Worm (Caenorhabditis elegans) whole organism, mixed stage, embryonic: ENCODE measurements around the gene F37A8.1.

Experiments used
- M03D4.4 ChIP-seq: sonication (generic microtip); optimal IDR thresholded peaks from 2 replicates; lab custom pipeline; 2017; ENCODE audit warnings: mild to moderate bottlenecking, missing genetic modification characterization, missing compliant biosample characterization
- bed-3 ChIP-seq: fragments of 200-800 bp; sonication (Bioruptor generic); optimal IDR thresholded peaks from 3 replicates; lab custom pipeline; 2018; ENCODE audit warnings: mild to moderate bottlenecking, missing genetic modification characterization, moderate library complexity, missing compliant biosample characterization
- blmp-1 ChIP-seq: fragments of 150-350 bp; optimal IDR thresholded peaks from 2 replicates; lab custom pipeline; 2014; ENCODE audit warnings: missing biosample characterization, missing genetic modification characterization
- ceh-39 ChIP-seq: fragments of 150-350 bp; optimal IDR thresholded peaks from 2 replicates; lab custom pipeline; 2014; ENCODE audit warnings: missing biosample characterization, missing genetic modification characterization
- ceh-43 ChIP-seq: fragments of 200-800 bp; sonication (Bioruptor generic); optimal IDR thresholded peaks from 2 replicates; lab custom pipeline; 2018; ENCODE audit warnings: mild to moderate bottlenecking, missing genetic modification characterization, moderate library complexity, missing compliant biosample characterization
- ceh-83 ChIP-seq: fragments of 200-800 bp; sonication (Bioruptor generic); optimal IDR thresholded peaks from 2 replicates; lab custom pipeline; 2018; ENCODE audit warnings: mild to moderate bottlenecking, missing genetic modification characterization, missing compliant biosample characterization
- ces-1 ChIP-seq: fragments of 150-350 bp; optimal IDR thresholded peaks from 2 replicates; lab custom pipeline; 2014; ENCODE audit warnings: missing biosample characterization, missing genetic modification reagents, missing genetic modification characterization
- cnd-1 ChIP-seq: fragments of 200-800 bp; sonication (Bioruptor generic); optimal IDR thresholded peaks from 2 replicates; lab custom pipeline; 2018; ENCODE audit warnings: mild to moderate bottlenecking, missing genetic modification characterization, missing compliant biosample characterization
- drap-1 ChIP-seq: fragments of 200-800 bp; sonication (Bioruptor generic); optimal IDR thresholded peaks from 3 replicates; lab custom pipeline; 2018; ENCODE audit warnings: mild to moderate bottlenecking, missing genetic modification characterization, missing compliant biosample characterization
- elt-1 ChIP-seq: sonication (generic microtip); optimal IDR thresholded peaks from 2 replicates; lab custom pipeline; 2017; ENCODE audit warnings: missing genetic modification characterization, mild to moderate bottlenecking, missing compliant biosample characterization, antibody characterized with exemption, moderate library complexity, borderline replicate concordance; ENCODE audit not compliant: insufficient read depth
- elt-3 ChIP-seq: fragments of 150-350 bp; optimal IDR thresholded peaks from 2 replicates; lab custom pipeline; 2014; ENCODE audit warnings: missing biosample characterization, missing genetic modification characterization
- flh-1 ChIP-seq: fragments of 200-800 bp; sonication (Bioruptor generic); optimal IDR thresholded peaks from 2 replicates; lab custom pipeline; 2018; ENCODE audit warnings: mild to moderate bottlenecking, missing genetic modification characterization, moderate library complexity, missing compliant biosample characterization
- ham-2 ChIP-seq: fragments of 200-800 bp; sonication (Bioruptor generic); optimal IDR thresholded peaks from 2 replicates; lab custom pipeline; 2018; ENCODE audit warnings: mild to moderate bottlenecking, missing genetic modification characterization, missing compliant biosample characterization
- hlh-1 ChIP-seq: fragments of 150-350 bp; optimal IDR thresholded peaks from 2 replicates; lab custom pipeline; 2014; ENCODE audit warnings: missing biosample characterization, missing genetic modification reagents, missing genetic modification characterization
- lin-13 ChIP-seq: fragments of 150-350 bp; optimal IDR thresholded peaks from 2 replicates; lab custom pipeline; 2014; ENCODE audit warnings: missing biosample characterization, missing genetic modification characterization
- lin-32 ChIP-seq: fragments of 200-800 bp; sonication (Bioruptor generic); optimal IDR thresholded peaks from 2 replicates; lab custom pipeline; 2018; ENCODE audit warnings: mild to moderate bottlenecking, missing genetic modification characterization, missing compliant biosample characterization
- lsy-2 ChIP-seq: fragments of 150-350 bp; optimal IDR thresholded peaks from 2 replicates; lab custom pipeline; 2014; ENCODE audit warnings: missing biosample characterization, missing genetic modification characterization
- mab-5 ChIP-seq: fragments of 150-350 bp; optimal IDR thresholded peaks from 2 replicates; lab custom pipeline; 2014; ENCODE audit warnings: missing biosample characterization, missing genetic modification characterization
- mep-1 ChIP-seq: fragments of 150-350 bp; optimal IDR thresholded peaks from 2 replicates; lab custom pipeline; 2017; ENCODE audit warnings: missing biosample characterization, missing genetic modification reagents, missing genetic modification characterization, inconsistent platforms
- mls-2 ChIP-seq: sonication (generic microtip); optimal IDR thresholded peaks from 2 replicates; lab custom pipeline; 2016; ENCODE audit warnings: mild to moderate bottlenecking, missing genetic modification characterization, moderate library complexity, missing compliant biosample characterization
- nhr-12 ChIP-seq: fragments of 150-350 bp; optimal IDR thresholded peaks from 2 replicates; lab custom pipeline; 2014; ENCODE audit warnings: missing biosample characterization, missing genetic modification characterization
- nhr-2 ChIP-seq: fragments of 150-350 bp; optimal IDR thresholded peaks from 2 replicates; lab custom pipeline; 2014; ENCODE audit warnings: missing biosample characterization, missing genetic modification characterization
- nhr-237 ChIP-seq: fragments of 150-350 bp; optimal IDR thresholded peaks from 2 replicates; lab custom pipeline; 2014; ENCODE audit warnings: missing biosample characterization, missing genetic modification characterization
- nhr-28 ChIP-seq: fragments of 150-350 bp; optimal IDR thresholded peaks from 2 replicates; lab custom pipeline; 2014; ENCODE audit warnings: missing biosample characterization, missing genetic modification characterization
- nhr-76 ChIP-seq: sonication (generic microtip); optimal IDR thresholded peaks from 2 replicates; lab custom pipeline; 2017; ENCODE audit warnings: missing biosample characterization, missing genetic modification characterization
- pha-4 ChIP-seq: fragments of 150-350 bp; optimal IDR thresholded peaks from 2 replicates; lab custom pipeline; 2018; ENCODE audit warnings: missing biosample characterization, missing genetic modification reagents, missing genetic modification characterization
- sem-2 ChIP-seq: fragments of 200-800 bp; sonication (Bioruptor generic); optimal IDR thresholded peaks from 2 replicates; lab custom pipeline; 2018; ENCODE audit warnings: mild to moderate bottlenecking, missing genetic modification characterization, missing compliant biosample characterization
- snpc-4 ChIP-seq: fragments of 150-350 bp; optimal IDR thresholded peaks from 2 replicates; lab custom pipeline; 2014; ENCODE audit warnings: missing biosample characterization, missing genetic modification characterization
- sptf-1 ChIP-seq: sonication (generic microtip); optimal IDR thresholded peaks from 2 replicates; lab custom pipeline; 2017; ENCODE audit warnings: mild to moderate bottlenecking, missing genetic modification characterization, moderate library complexity, missing compliant biosample characterization
- tbx-8 ChIP-seq: fragments of 200-800 bp; sonication (Bioruptor generic); optimal IDR thresholded peaks from 2 replicates; lab custom pipeline; 2018; ENCODE audit warnings: mild to moderate bottlenecking, missing genetic modification characterization, moderate library complexity, missing compliant biosample characterization
- unc-120 ChIP-seq: sonication (generic microtip); optimal IDR thresholded peaks from 2 replicates; lab custom pipeline; 2017; ENCODE audit warnings: missing genetic modification characterization, missing compliant biosample characterization; ENCODE audit not compliant: poor library complexity, severe bottlenecking
- unc-39 ChIP-seq: fragments of 150-350 bp; optimal IDR thresholded peaks from 2 replicates; lab custom pipeline; 2014; ENCODE audit warnings: missing biosample characterization, missing genetic modification characterization
- unc-62 ChIP-seq: fragments of 150-350 bp; optimal IDR thresholded peaks from 2 replicates; lab custom pipeline; 2014; ENCODE audit warnings: missing biosample characterization, missing genetic modification reagents, missing genetic modification characterization
- zip-8 ChIP-seq: fragments of 150-350 bp; optimal IDR thresholded peaks from 2 replicates; lab custom pipeline; 2014; ENCODE audit warnings: missing biosample characterization, missing genetic modification characterization
- ztf-11 ChIP-seq: fragments of 150-350 bp; optimal IDR thresholded peaks from 2 replicates; lab custom pipeline; 2014; ENCODE audit warnings: missing biosample characterization, missing genetic modification characterization

The F37A8.1 gene

ce11 chrIII:3914049-3914448 is 14.2 kb upstream of the F37A8.1 start, which contains the start of gene pat-3:
TSS of gene pat-3 (minus strand) at chrIII:3914149.
- TF ChIP-seq hlh-1, result no peak
- TF ChIP-seq snpc-4 (tag; lab: Kevin White, UChicago), result no peak
- TF ChIP-seq elt-3, result no peak
- TF ChIP-seq bed-3 (GFP tag; lab: Kevin White, UChicago), result no peak
- no peak for TF ChIP-seq sem-2 (GFP tag; lab: Kevin White, UChicago)
- no peak for TF ChIP-seq flh-1 (GFP tag; lab: Kevin White, UChicago)
- no peak for TF ChIP-seq unc-62 (GFP tag; lab: Kevin White, UChicago)
- TF ChIP-seq ceh-39 (tag; lab: Kevin White, UChicago), result no peak
- no peak for TF ChIP-seq lin-13 (tag; lab: Kevin White, UChicago)
- no peak for TF ChIP-seq mep-1 (tag; lab: Kevin White, UChicago)

ce11 chrIII:3914836-3915235 is 13.4 kb upstream of the F37A8.1 start:
- TF ChIP-seq zip-8 (tag; lab: Kevin White, UChicago) (no peak), hlh-1 (peak; percentile 95), pha-4 (tag; lab: Kevin White, UChicago) (no peak), ztf-11 (tag; lab: Kevin White, UChicago) (no peak), mls-2 (no peak), flh-1 (GFP tag; lab: Kevin White, UChicago) (no peak), bed-3 (GFP tag; lab: Kevin White, UChicago) (no peak), unc-120 (tag; lab: Kevin White, UChicago) (peak; percentile 82), nhr-28 (tag; lab: Kevin White, UChicago) (no peak), ceh-83 (GFP tag; lab: Kevin White, UChicago) (no peak), mep-1 (tag; lab: Kevin White, UChicago) (no peak), nhr-237 (no peak), lin-32 (GFP tag; lab: Kevin White, UChicago) (no peak), lsy-2 (tag; lab: Kevin White, UChicago) (no peak), drap-1 (no peak), sptf-1 (no peak), ceh-39 (tag; lab: Kevin White, UChicago) (no peak), unc-62 (GFP tag; lab: Kevin White, UChicago) (peak; percentile 50), cnd-1 (tag; lab: Kevin White, UChicago) (peak; percentile 11), ces-1 (GFP tag; lab: Kevin White, UChicago) (no peak), mab-5 (tag; lab: Kevin White, UChicago) (no peak)
- TF ChIP-seq, all 35 proteins: peak for 4

ce11 chrIII:3915705-3916104 is 12.5 kb upstream of the F37A8.1 start:
- peak; percentile 4 for TF ChIP-seq pha-4 (tag; lab: Kevin White, UChicago)
- TF ChIP-seq ces-1 (GFP tag; lab: Kevin White, UChicago), result peak; percentile 37
- TF ChIP-seq unc-39 (tag; lab: Kevin White, UChicago), result no peak
- peak; percentile 53 for TF ChIP-seq unc-62 (GFP tag; lab: Kevin White, UChicago)
- TF ChIP-seq ztf-11 (tag; lab: Kevin White, UChicago), result peak; percentile 24
- peak; percentile 15 for TF ChIP-seq mep-1 (tag; lab: Kevin White, UChicago)
- TF ChIP-seq nhr-2 (tag; lab: Kevin White, UChicago), result peak; percentile 4
- no peak for TF ChIP-seq mab-5 (tag; lab: Kevin White, UChicago)
- no peak for TF ChIP-seq nhr-28 (tag; lab: Kevin White, UChicago)
- peak; percentile 88 for TF ChIP-seq ham-2
- peak; percentile 12 for TF ChIP-seq cnd-1 (tag; lab: Kevin White, UChicago)
- no peak for TF ChIP-seq ceh-39 (tag; lab: Kevin White, UChicago)
- TF ChIP-seq hlh-1, result peak; percentile 79
- peak; percentile 30 for TF ChIP-seq unc-120 (tag; lab: Kevin White, UChicago)
- TF ChIP-seq, all 35 proteins: peak for 10

ce11 chrIII:3916624-3917023 is 11.6 kb upstream of the F37A8.1 start, which contains the start of gene ccdc-47:
TSS of gene ccdc-47 (plus strand) at chrIII:3916967.
- peak; percentile 42 for TF ChIP-seq ceh-39 (tag; lab: Kevin White, UChicago)
- peak; percentile 84 for TF ChIP-seq nhr-76 (tag; lab: Kevin White, UChicago)
- TF ChIP-seq bed-3 (GFP tag; lab: Kevin White, UChicago), result peak; percentile 48
- no peak for TF ChIP-seq snpc-4 (tag; lab: Kevin White, UChicago)
- TF ChIP-seq tbx-8 (GFP tag; lab: Kevin White, UChicago), result peak; percentile 63
- TF ChIP-seq ham-2, result peak; percentile 71
- TF ChIP-seq cnd-1 (tag; lab: Kevin White, UChicago), result peak; percentile 85
- peak; percentile 72 for TF ChIP-seq nhr-237
- no peak for TF ChIP-seq nhr-12 (tag; lab: Kevin White, UChicago)
- peak; percentile 27 for TF ChIP-seq elt-1 (tag; lab: Kevin White, UChicago)
- TF ChIP-seq lin-32 (GFP tag; lab: Kevin White, UChicago), result peak; percentile 71
- TF ChIP-seq ztf-11 (tag; lab: Kevin White, UChicago), result peak; percentile 90
- peak; percentile 64 for TF ChIP-seq sem-2 (GFP tag; lab: Kevin White, UChicago)
- TF ChIP-seq zip-8 (tag; lab: Kevin White, UChicago), result no peak
- TF ChIP-seq sptf-1, result peak; percentile 94
- peak; percentile 83 for TF ChIP-seq M03D4.4
- TF ChIP-seq mls-2, result peak; percentile 93
- peak; percentile 70 for TF ChIP-seq flh-1 (GFP tag; lab: Kevin White, UChicago)
- TF ChIP-seq unc-39 (tag; lab: Kevin White, UChicago), result peak; percentile 44
- no peak for TF ChIP-seq unc-62 (GFP tag; lab: Kevin White, UChicago)
- peak; percentile 65 for TF ChIP-seq lsy-2 (tag; lab: Kevin White, UChicago)
- peak; percentile 62 for TF ChIP-seq blmp-1 (tag; lab: Kevin White, UChicago)
- peak; percentile 41 for TF ChIP-seq nhr-28 (tag; lab: Kevin White, UChicago)
- peak; percentile 68 for TF ChIP-seq mab-5 (tag; lab: Kevin White, UChicago)
- peak; percentile 83 for TF ChIP-seq ceh-43
- TF ChIP-seq hlh-1, result peak; percentile 84
- no peak for TF ChIP-seq nhr-2 (tag; lab: Kevin White, UChicago)
- peak; percentile 55 for TF ChIP-seq mep-1 (tag; lab: Kevin White, UChicago)
- peak; percentile 44 for TF ChIP-seq ces-1 (GFP tag; lab: Kevin White, UChicago)
- TF ChIP-seq pha-4 (tag; lab: Kevin White, UChicago), result peak; percentile 71
- peak; percentile 61 for TF ChIP-seq unc-120 (tag; lab: Kevin White, UChicago)
- peak; percentile 62 for TF ChIP-seq lin-13 (tag; lab: Kevin White, UChicago)
- TF ChIP-seq drap-1, result peak; percentile 89
- TF ChIP-seq ceh-83 (GFP tag; lab: Kevin White, UChicago), result peak; percentile 74
- peak; percentile 62 for TF ChIP-seq elt-3
